Fruit fly (Drosophila melanogaster): ENCODE measurements around the gene SLIRP2.
A peak's percentile ranks its signal among the peaks of the same experiment; 100 is the strongest.

Gene SLIRP2

dm6 chr3R:8650741-8651140 lies at the start of gene SLIRP2, which contains the start of gene Mkk4 (continued):
- TF ChIP-seq cwo (GFP tag; optimal IDR thresholded peaks at IDR 0.05) (peak; percentile 95), CG4360 (GFP tag; IDR thresholded peaks at IDR 0.05) (peak; percentile 90), Dad (GFP tag; optimal IDR thresholded peaks at IDR 0.05) (peak; percentile 99), YL-1 (GFP tag; optimal IDR thresholded peaks at IDR 0.05) (peak; percentile 98), CG1647 (GFP tag; optimal IDR thresholded peaks at IDR 0.05) (peak; percentile 99), H2.0 (GFP tag; IDR thresholded peaks at IDR 0.05) (peak; percentile 99), CG12219 (GFP tag; optimal IDR thresholded peaks at IDR 0.05) (peak; percentile 98), tio (GFP tag; optimal IDR thresholded peaks at IDR 0.05) (peak; percentile 99), Ptx1 (GFP tag; IDR thresholded peaks at IDR 0.05) (peak; percentile 99), crp (GFP tag; optimal IDR thresholded peaks at IDR 0.05) (peak in 1 of 2 experiments; percentile 75), caup (GFP tag; optimal IDR thresholded peaks at IDR 0.05; ENCODE audit: severe bottlenecking) (peak; percentile 99), CG13775 (GFP tag; optimal IDR thresholded peaks at IDR 0.05) (peak; percentile 99), CG6791 (GFP tag; IDR thresholded peaks at IDR 0.05; ENCODE audit: partially characterized antibody) (peak; percentile 84), peb (GFP tag; IDR thresholded peaks at IDR 0.05) (peak; percentile 98), HHEX (GFP tag; optimal IDR thresholded peaks at IDR 0.05) (peak; percentile 98), nmo (GFP tag; optimal IDR thresholded peaks at IDR 0.05) (peak; percentile 100), Ets65A (GFP tag) (peak; percentile 100), nerfin-1 (tag; optimal IDR thresholded peaks at IDR 0.05) (peak; percentile 97), CG15601 (tag; optimal IDR thresholded peaks at IDR 0.05) (peak; percentile 98), CG1832 (GFP tag; optimal IDR thresholded peaks at IDR 0.05) (no peak), scrt (GFP tag; optimal IDR thresholded peaks at IDR 0.05) (peak; percentile 95), Six4 (GFP tag; optimal IDR thresholded peaks at IDR 0.05) (peak; percentile 99), HLHmδ (GFP tag; optimal IDR thresholded peaks at IDR 0.05) (peak; percentile 10), Doc3 (GFP tag; IDR thresholded peaks at IDR 0.05; ENCODE audit: partially characterized antibody) (peak; percentile 72; the same call in 2 of the 3 replicates)

DNA sequence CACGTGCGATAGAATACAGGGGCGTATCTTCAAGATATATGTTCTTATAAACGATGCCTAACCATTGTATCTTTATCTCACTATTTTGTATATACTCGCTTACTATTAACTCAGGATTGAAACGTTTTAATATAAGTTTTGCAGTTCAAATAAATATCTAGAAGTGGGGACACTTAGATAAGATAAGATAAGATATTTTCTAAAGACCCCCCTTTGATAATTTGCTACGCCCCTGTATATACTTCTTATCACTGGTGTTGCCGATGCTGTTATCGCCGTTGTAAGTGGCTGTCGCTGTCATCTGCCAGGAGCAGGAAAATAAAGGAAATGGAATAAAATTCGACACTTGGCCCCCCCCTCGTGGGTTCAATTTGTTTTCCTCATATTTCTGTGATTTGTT lies 34.7 kb upstream of the SLIRP2 start:
- 0 out of 2 replicates have a peak, but pooled peaks have one; percentile 26 for TF ChIP-seq CG14441 (GFP tag; IDR thresholded peaks at IDR 0.05)
- TF ChIP-seq CG10366 (GFP tag; IDR thresholded peaks at IDR 0.05) = no peak
- peak; percentile 9 for TF ChIP-seq gem (tag; optimal IDR thresholded peaks at IDR 0.05)
- TF ChIP-seq CG2678 (tag; optimal IDR thresholded peaks at IDR 0.05) = peak; percentile 7
- no peak for TF ChIP-seq Xbp1 (GFP tag; optimal IDR thresholded peaks at IDR 0.05)
- peak; percentile 57 for TF ChIP-seq sens (GFP tag)
- peak; percentile 54 for TF ChIP-seq Ets65A (GFP tag)

DNA sequence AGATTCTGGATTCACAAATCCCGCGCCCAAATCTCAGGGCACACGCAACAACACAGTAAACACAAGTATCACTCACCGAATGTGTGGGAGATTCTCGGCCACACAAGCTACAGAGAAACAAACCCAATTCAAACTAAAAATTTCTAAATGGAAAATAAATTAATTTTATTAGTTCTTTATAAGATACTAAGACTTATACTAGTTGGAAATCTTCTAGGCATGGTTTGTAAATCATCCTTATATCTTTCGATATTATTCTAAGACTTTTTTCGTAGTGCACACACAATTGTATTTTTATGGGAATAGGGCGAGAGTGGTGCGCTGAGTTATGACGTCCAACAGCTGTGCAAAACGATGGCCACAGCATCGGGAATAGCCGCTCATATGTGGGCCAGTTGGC lies 31.8 kb upstream of the SLIRP2 start:
- TF ChIP-seq Fer3 (tag; optimal IDR thresholded peaks at IDR 0.05) = peak; percentile 14
- TF ChIP-seq CG18599 (GFP tag; optimal IDR thresholded peaks at IDR 0.05) = peak; percentile 56
- TF ChIP-seq mld (GFP tag; IDR thresholded peaks at IDR 0.05; ENCODE audit: partially characterized antibody) = no peak
- no peak for TF ChIP-seq CG11398 (GFP tag; optimal IDR thresholded peaks at IDR 0.05)
- TF ChIP-seq zfh1 (GFP tag; IDR thresholded peaks at IDR 0.05) = 0 out of 3 replicates have a peak, but pooled peaks have one; percentile 40
- no peak for TF ChIP-seq gcm (GFP tag; optimal IDR thresholded peaks at IDR 0.05)
- no peak for TF ChIP-seq lbe (GFP tag; optimal IDR thresholded peaks at IDR 0.05)
- TF ChIP-seq CG8944 (GFP tag; optimal IDR thresholded peaks at IDR 0.05) = no peak
- TF ChIP-seq CG32772 (GFP tag; IDR thresholded peaks at IDR 0.05) = no peak
- TF ChIP-seq Drgx (GFP tag; IDR thresholded peaks at IDR 0.05) = no peak
- TF ChIP-seq CoRest (tag; optimal IDR thresholded peaks at IDR 0.05) = peak; percentile 2
- no peak for TF ChIP-seq CG10147 (GFP tag; optimal IDR thresholded peaks at IDR 0.05)
- no peak for TF ChIP-seq Hey (tag; optimal IDR thresholded peaks at IDR 0.05)
- no peak for TF ChIP-seq exex (tag; optimal IDR thresholded peaks at IDR 0.05)
- TF ChIP-seq gem (tag; optimal IDR thresholded peaks at IDR 0.05) = peak; percentile 18
- no peak for TF ChIP-seq croc (GFP tag; conservative IDR thresholded peaks at IDR 0.05)
- no peak for TF ChIP-seq CG11695 (GFP tag; IDR thresholded peaks at IDR 0.05)
- TF ChIP-seq nau (GFP tag; optimal IDR thresholded peaks at IDR 0.05) = peak; percentile 11
- TF ChIP-seq E2f2 (GFP tag; IDR thresholded peaks at IDR 0.05) = no peak
- TF ChIP-seq ase (GFP tag; IDR thresholded peaks at IDR 0.05) = no peak

Measured in whole organism, embryonic.